Worm (Caenorhabditis elegans): ENCODE measurements around the gene eif-2A.
A peak's percentile ranks its signal among the peaks of the same experiment; 100 is the strongest.

The eif-2A gene

DNA sequence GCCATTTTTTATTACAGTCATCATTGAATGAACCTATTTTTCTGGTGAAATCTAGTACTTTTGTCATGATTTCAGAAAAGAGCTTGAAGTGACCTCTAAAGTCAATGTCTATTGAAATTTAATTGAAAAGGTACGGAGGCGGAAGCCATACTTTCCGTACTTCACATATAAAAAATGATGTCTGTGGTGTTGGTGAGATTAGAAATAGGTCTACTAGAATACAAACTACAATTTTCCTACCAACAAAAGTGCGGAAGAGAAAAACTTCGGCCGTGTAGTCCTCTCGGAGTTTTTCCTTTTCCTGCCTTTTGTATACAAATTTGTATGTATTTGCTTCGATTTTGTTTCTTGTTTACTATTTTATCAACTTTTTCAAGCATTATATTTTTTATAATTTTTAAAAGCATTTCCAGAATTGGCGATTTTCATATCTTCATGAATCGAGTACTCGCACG lies 21.3 kb upstream of the eif-2A start, which contains the start of gene T09F3.4 (continued):
- peak; percentile 56 for TF ChIP-seq tlf-1 (GFP tag; optimal IDR thresholded peaks at IDR 0.05)
- TF ChIP-seq Y79H2A.3 (GFP tag; conservative IDR thresholded peaks at IDR 0.05) = 0 out of 2 replicates have a peak, but pooled peaks have one; percentile 30
- no peak for TF ChIP-seq egl-18 (GFP tag; IDR thresholded peaks at IDR 0.05)
- TF ChIP-seq dpl-1 (GFP tag; optimal IDR thresholded peaks at IDR 0.05) = peak; percentile 13
- TF ChIP-seq nhr-120 (GFP tag; IDR thresholded peaks at IDR 0.05) = no peak
- peak; percentile 62; the same call in 1 of the 2 replicates for TF ChIP-seq ceh-100 (GFP tag; IDR thresholded peaks at IDR 0.05)
- peak; percentile 45 for TF ChIP-seq hmg-1.2 (GFP tag; IDR thresholded peaks at IDR 0.05)
- no peak for TF ChIP-seq ets-4 (GFP tag; optimal IDR thresholded peaks at IDR 0.05)
- TF ChIP-seq F33H1.4 (GFP tag; IDR thresholded peaks at IDR 0.05) = peak; percentile 61
- 0 out of 2 replicates have a peak, but pooled peaks have one; percentile 53 for TF ChIP-seq B0019.2 (GFP tag; conservative IDR thresholded peaks at IDR 0.05)
- TF ChIP-seq B0336.3 (GFP tag; IDR thresholded peaks at IDR 0.05) = peak; percentile 86
- 0 out of 2 replicates have a peak, but pooled peaks have one; percentile 49 for TF ChIP-seq ekl-4 (GFP tag; IDR thresholded peaks at IDR 0.05)
- peak; percentile 63 for TF ChIP-seq lin-54 (GFP tag; optimal IDR thresholded peaks at IDR 0.05)
- TF ChIP-seq ztf-25 (GFP tag; IDR thresholded peaks at IDR 0.05) = 0 out of 2 replicates have a peak, but pooled peaks have one; percentile 56
- TF ChIP-seq zfh-2 (GFP tag; conservative IDR thresholded peaks at IDR 0.05) = no peak
- TF ChIP-seq unc-130 (GFP tag; optimal IDR thresholded peaks at IDR 0.05) = peak; percentile 70
- no peak for TF ChIP-seq B0035.1 (tag; optimal IDR thresholded peaks at IDR 0.05)
- TF ChIP-seq snpc-4 (GFP tag; optimal IDR thresholded peaks at IDR 0.05) = peak; percentile 33
- TF ChIP-seq snpc-4 (tag; optimal IDR thresholded peaks at IDR 0.05) = peak in 2 of 4 experiments; percentile 15 to 19
- no peak for TF ChIP-seq nhr-179 (tag; optimal IDR thresholded peaks at IDR 0.05)
- peak; percentile 43 for TF ChIP-seq xnd-1 (tag; optimal IDR thresholded peaks at IDR 0.05)
- peak; percentile 81 for TF ChIP-seq D2030.7 (GFP tag; IDR thresholded peaks at IDR 0.05)
- peak in 1 of 3 experiments; percentile 38 for TF ChIP-seq lin-35 (GFP tag; optimal IDR thresholded peaks at IDR 0.05)
- peak; percentile 62 for TF ChIP-seq hrde-1 (tag; optimal IDR thresholded peaks at IDR 0.05; ENCODE audit: borderline replicate concordance)
- no peak for TF ChIP-seq cebp-1 (GFP tag; IDR thresholded peaks at IDR 0.05)
- peak; percentile 53 for TF ChIP-seq cebp-1 (tag; optimal IDR thresholded peaks at IDR 0.05)
- TF ChIP-seq efl-1 (GFP tag; optimal IDR thresholded peaks at IDR 0.05) = peak; percentile 46
- TF ChIP-seq hsf-1 (GFP tag; IDR thresholded peaks at IDR 0.05) = peak; percentile 58; the same call in 1 of the 2 replicates
- peak; percentile 65 for TF ChIP-seq snpc-3.4 (tag; optimal IDR thresholded peaks at IDR 0.05)
- TF ChIP-seq attf-6 (GFP tag; IDR thresholded peaks at IDR 0.05) = peak; percentile 63
- peak; percentile 10 for TF ChIP-seq attf-5 (GFP tag; optimal IDR thresholded peaks at IDR 0.05)
- TF ChIP-seq rec-8 (tag; optimal IDR thresholded peaks at IDR 0.05) = peak in 1 of 2 experiments; percentile 2
- no peak for TF ChIP-seq F22D6.2 (tag; optimal IDR thresholded peaks at IDR 0.05)
- no peak for TF ChIP-seq Y56A3A.18 (GFP tag; IDR thresholded peaks at IDR 0.05)
- TF ChIP-seq ceh-27 (GFP tag; optimal IDR thresholded peaks at IDR 0.05) = peak; percentile 33
- peak; percentile 44; the same call in 1 of the 2 replicates for TF ChIP-seq mcd-1 (GFP tag; IDR thresholded peaks at IDR 0.05)
- peak; percentile 40 for TF ChIP-seq tbp1 (GFP tag; optimal IDR thresholded peaks at IDR 0.05)
- no peak for TF ChIP-seq snpc-1.3 (tag; optimal IDR thresholded peaks at IDR 0.05; ENCODE audit: insufficient read depth)
- TF ChIP-seq Y95B8A.8 (GFP tag; IDR thresholded peaks at IDR 0.05) = 0 out of 2 replicates have a peak, but pooled peaks have one; percentile 18
- peak; percentile 58; the same call in 1 of the 2 replicates for TF ChIP-seq lir-1 (GFP tag; conservative IDR thresholded peaks at IDR 0.05)
- no peak for TF ChIP-seq C06A6.2 (GFP tag; conservative IDR thresholded peaks at IDR 0.05)
- TF ChIP-seq ZK185.1 (tag; optimal IDR thresholded peaks at IDR 0.05; ENCODE audit: poor library complexity, severe bottlenecking) = peak; percentile 76
